Fruit fly (Drosophila melanogaster) whole organism, embryonic: ENCODE results near the gene eIF3d1.

Source experiments
- Adf1 ChIP-seq: fragments of 200-800 bp; sonication (Bioruptor generic); IDR thresholded peaks from 2 replicates; pipeline ENCODE4 v1.3.6; 2022; ENCODE audit warnings: missing biosample characterization, missing genetic modification characterization
- Aef1 ChIP-seq: fragments of 200-800 bp; sonication (Bioruptor generic); IDR thresholded peaks from 3 replicates; pipeline ENCODE4 v1.3.6; 2022; ENCODE audit warnings: missing biosample characterization, missing genetic modification characterization
- CG10543 ChIP-seq: fragments of 200-800 bp; sonication (Bioruptor generic); optimal IDR thresholded peaks from 3 replicates; lab custom pipeline; 2017; ENCODE audit warnings: missing biosample characterization, mild to moderate bottlenecking, missing genetic modification characterization, moderate library complexity
- CG10565 ChIP-seq: fragments of 200-800 bp; sonication (Bioruptor generic); optimal IDR thresholded peaks from 3 replicates; lab custom pipeline; 2016; ENCODE audit warnings: missing biosample characterization, mild to moderate bottlenecking, missing genetic modification characterization
- CG1233 ChIP-seq: fragments of 200-800 bp; sonication (Bioruptor generic); optimal IDR thresholded peaks from 4 replicates; lab custom pipeline; 2018; ENCODE audit warnings: missing biosample characterization, mild to moderate bottlenecking, missing genetic modification characterization
- CG13287 ChIP-seq: fragments of 200-800 bp; sonication (Bioruptor generic); IDR thresholded peaks from 2 replicates; pipeline ENCODE4 v1.3.6; 2022; ENCODE audit warnings: missing biosample characterization, missing genetic modification characterization; ENCODE audit not compliant: partially characterized antibody
- CG14965 ChIP-seq: fragments of 200-800 bp; sonication (Bioruptor generic); optimal IDR thresholded peaks from 2 replicates; lab custom pipeline; 2016; ENCODE audit warnings: missing biosample characterization, missing genetic modification characterization, borderline replicate concordance
- CG15479 ChIP-seq: fragments of 200-800 bp; sonication (Bioruptor generic); optimal IDR thresholded peaks from 3 replicates; lab custom pipeline; 2019; ENCODE audit warnings: missing biosample characterization, mild to moderate bottlenecking, missing genetic modification characterization, moderate library complexity
- CG15514 ChIP-seq: fragments of 200-800 bp; sonication (Bioruptor generic); optimal IDR thresholded peaks from 3 replicates; lab custom pipeline; 2017; ENCODE audit warnings: missing biosample characterization, missing genetic modification characterization, mild to moderate bottlenecking, moderate library complexity, missing genetic modification reagents
- CG17385 ChIP-seq: fragments of 200-800 bp; sonication (Bioruptor generic); optimal IDR thresholded peaks from 3 replicates; lab custom pipeline; 2018; ENCODE audit warnings: missing biosample characterization, mild to moderate bottlenecking, missing genetic modification characterization
- CG2202 ChIP-seq: fragments of 200-800 bp; sonication (Bioruptor generic); optimal IDR thresholded peaks from 2 replicates; lab custom pipeline; 2018; ENCODE audit warnings: missing biosample characterization, mild to moderate bottlenecking, missing genetic modification characterization
- CG32532 ChIP-seq: fragments of 200-800 bp; sonication (Bioruptor generic); IDR thresholded peaks from 2 replicates; pipeline ENCODE4 v1.3.6; 2022; ENCODE audit warnings: missing biosample characterization, missing genetic modification characterization
- CG3281 ChIP-seq: fragments of 200-800 bp; sonication (Bioruptor generic); optimal IDR thresholded peaks from 3 replicates; lab custom pipeline; 2017; ENCODE audit warnings: missing biosample characterization, mild to moderate bottlenecking, missing genetic modification characterization
- CG6272 ChIP-seq: fragments of 200-800 bp; sonication (Bioruptor generic); IDR thresholded peaks from 2 replicates; pipeline ENCODE4 v1.3.6; 2022; ENCODE audit warnings: missing biosample characterization, missing genetic modification characterization
- CG7271 ChIP-seq: fragments of 200-800 bp; sonication (Bioruptor generic); optimal IDR thresholded peaks from 2 replicates; lab custom pipeline; 2018; ENCODE audit warnings: missing biosample characterization, mild to moderate bottlenecking, missing genetic modification characterization, moderate library complexity
- CG8290 ChIP-seq, 3 experiments: fragments of 200-800 bp; sonication (Bioruptor generic); optimal IDR thresholded peaks; 2 replicates each; lab custom pipeline; 2016 to 2019; ENCODE audit warnings: missing biosample characterization in 3 of 3, missing genetic modification characterization in 3 of 3, mild to moderate bottlenecking in 2 of 3, moderate library complexity in 1 of 3
- CG8765 ChIP-seq: fragments of 200-800 bp; sonication (Bioruptor generic); IDR thresholded peaks from 2 replicates; pipeline ENCODE4 v1.3.6; 2022; ENCODE audit warnings: missing biosample characterization, missing genetic modification characterization
- CG9932 ChIP-seq: fragments of 200-800 bp; sonication (Bioruptor generic); IDR thresholded peaks from 2 replicates; pipeline ENCODE4 v1.3.6; 2022; ENCODE audit warnings: missing biosample characterization, missing genetic modification characterization
- Chrac-16 ChIP-seq: fragments of 200-800 bp; sonication (Bioruptor generic); optimal IDR thresholded peaks from 3 replicates; lab custom pipeline; 2016; ENCODE audit warnings: missing biosample characterization, missing genetic modification characterization
- Dbx ChIP-seq: fragments of 200-800 bp; sonication (Bioruptor generic); IDR thresholded peaks from 3 replicates; pipeline ENCODE4 v1.3.6; 2022; ENCODE audit warnings: missing biosample characterization, missing genetic modification characterization
- Drgx ChIP-seq: fragments of 200-800 bp; sonication (Bioruptor generic); IDR thresholded peaks from 2 replicates; pipeline ENCODE4 v1.3.6; 2022; ENCODE audit warnings: missing biosample characterization, missing genetic modification characterization
- E2f2 ChIP-seq: fragments of 200-800 bp; sonication (Bioruptor generic); IDR thresholded peaks from 2 replicates; pipeline ENCODE4 v1.3.6; 2022; ENCODE audit warnings: missing biosample characterization, missing genetic modification characterization
- Hmx ChIP-seq: fragments of 200-800 bp; sonication (Bioruptor generic); optimal IDR thresholded peaks from 2 replicates; lab custom pipeline; 2016; ENCODE audit warnings: missing biosample characterization, missing genetic modification characterization
- Lhr ChIP-seq: fragments of 200-800 bp; sonication (Bioruptor generic); optimal IDR thresholded peaks from 3 replicates; lab custom pipeline; 2017; ENCODE audit warnings: mild to moderate bottlenecking, missing biosample characterization, missing genetic modification reagents, missing genetic modification characterization
- Nf-YA ChIP-seq: fragments of 200-800 bp; sonication (Bioruptor generic); IDR thresholded peaks from 2 replicates; pipeline ENCODE4 v1.3.6; 2022; ENCODE audit warnings: missing biosample characterization, missing genetic modification characterization
- Opbp ChIP-seq: fragments of 200-800 bp; sonication (Bioruptor generic); IDR thresholded peaks from 3 replicates; pipeline ENCODE4 v1.3.6; 2022; ENCODE audit warnings: missing biosample characterization, missing genetic modification characterization; ENCODE audit not compliant: partially characterized antibody
- Optix ChIP-seq: fragments of 200-800 bp; sonication (Bioruptor generic); IDR thresholded peaks from 3 replicates; pipeline ENCODE4 v1.3.6; 2022; ENCODE audit warnings: missing biosample characterization, missing genetic modification characterization
- Spps ChIP-seq: fragments of 200-800 bp; sonication (Bioruptor generic); optimal IDR thresholded peaks from 2 replicates; lab custom pipeline; 2018; ENCODE audit warnings: missing biosample characterization, mild to moderate bottlenecking, missing genetic modification characterization
- Trl ChIP-seq, 3 experiments: fragments of >200 bp in 2 of 3; fragments of 200-800 bp in 1 of 3; sonication (Bioruptor generic) in 1 of 3; optimal IDR thresholded peaks; 2 replicates in 1 of 3; 3 replicates in 2 of 3; lab custom pipeline; 2016 to 2017; ENCODE audit warnings: missing biosample characterization in 1 of 3, missing genetic modification characterization in 1 of 3
- bsh ChIP-seq, 2 experiments: fragments of 200-800 bp; sonication (Bioruptor generic); optimal IDR thresholded peaks; 2 replicates each; lab custom pipeline; 2017 to 2018; ENCODE audit warnings: mild to moderate bottlenecking in 2 of 2, missing biosample characterization in 2 of 2, missing genetic modification characterization in 2 of 2, moderate library complexity in 1 of 2
- cg ChIP-seq: fragments of 200-800 bp; sonication (Bioruptor generic); optimal IDR thresholded peaks from 3 replicates; lab custom pipeline; 2019; ENCODE audit warnings: missing biosample characterization, mild to moderate bottlenecking, missing genetic modification characterization, moderate library complexity
- chinmo ChIP-seq: fragments of 200-800 bp; sonication (Bioruptor generic); IDR thresholded peaks from 4 replicates; pipeline ENCODE4 v1.3.6; 2022; ENCODE audit warnings: missing biosample characterization, missing genetic modification characterization; ENCODE audit not compliant: partially characterized antibody
- dan ChIP-seq: fragments of 200-800 bp; sonication (Bioruptor generic); IDR thresholded peaks from 2 replicates; pipeline ENCODE4 v1.3.6; 2022; ENCODE audit warnings: missing biosample characterization, missing genetic modification characterization
- dm ChIP-seq: fragments of 200-800 bp; sonication (Bioruptor generic); optimal IDR thresholded peaks from 3 replicates; lab custom pipeline; 2016; ENCODE audit warnings: missing biosample characterization, missing genetic modification characterization
- dmrt99B ChIP-seq: fragments of 200-800 bp; sonication (Bioruptor generic); optimal IDR thresholded peaks from 2 replicates; lab custom pipeline; 2018; ENCODE audit warnings: missing biosample characterization, mild to moderate bottlenecking, missing genetic modification characterization, moderate library complexity
- exex ChIP-seq: fragments of 200-800 bp; sonication (Bioruptor generic); optimal IDR thresholded peaks from 4 replicates; lab custom pipeline; 2018; ENCODE audit warnings: missing biosample characterization, mild to moderate bottlenecking, missing genetic modification characterization, moderate library complexity
- lab ChIP-seq: fragments of 200-800 bp; sonication (Bioruptor generic); optimal IDR thresholded peaks from 3 replicates; lab custom pipeline; 2017; ENCODE audit warnings: missing biosample characterization, missing genetic modification characterization, mild to moderate bottlenecking, moderate library complexity, missing genetic modification reagents
- mld ChIP-seq: fragments of 200-800 bp; sonication (Bioruptor generic); IDR thresholded peaks from 3 replicates; pipeline ENCODE4 v1.3.6; 2022; ENCODE audit warnings: missing biosample characterization, missing genetic modification characterization; ENCODE audit not compliant: partially characterized antibody
- nerfin-2 ChIP-seq: fragments of 200-800 bp; sonication (Bioruptor generic); IDR thresholded peaks from 2 replicates; pipeline ENCODE4 v1.3.6; 2022; ENCODE audit warnings: missing biosample characterization, missing genetic modification characterization; ENCODE audit not compliant: partially characterized antibody
- nom ChIP-seq: fragments of 200-800 bp; sonication (Bioruptor generic); optimal IDR thresholded peaks from 2 replicates; lab custom pipeline; 2017; ENCODE audit warnings: missing biosample characterization, missing genetic modification characterization, mild to moderate bottlenecking, moderate library complexity, missing genetic modification reagents
- onecut ChIP-seq: fragments of 200-800 bp; sonication (Bioruptor generic); IDR thresholded peaks from 2 replicates; pipeline ENCODE4 v1.3.6; 2022; ENCODE audit warnings: missing biosample characterization, missing genetic modification characterization
- sens ChIP-seq: fragments of 200-800 bp; sonication (Bioruptor generic); peaks from one replicate; lab custom pipeline; 2016; ENCODE audit warnings: missing biosample characterization, missing genetic modification characterization
- sob ChIP-seq: fragments of 200-800 bp; sonication (Bioruptor generic); IDR thresholded peaks from 2 replicates; pipeline ENCODE4 v1.3.6; 2022; ENCODE audit warnings: missing biosample characterization, missing genetic modification characterization
- trem ChIP-seq: fragments of 200-800 bp; optimal IDR thresholded peaks from 3 replicates; lab custom pipeline; 2019; ENCODE audit warnings: missing biosample characterization, mild to moderate bottlenecking, missing genetic modification characterization, moderate library complexity
- vfl ChIP-seq: fragments of 200-800 bp; sonication (Bioruptor generic); optimal IDR thresholded peaks from 2 replicates; lab custom pipeline; 2016; ENCODE audit warnings: missing biosample characterization, missing genetic modification characterization
- vnd ChIP-seq: fragments of 200-800 bp; sonication (Bioruptor generic); IDR thresholded peaks from 3 replicates; pipeline ENCODE4 v1.3.6; 2022; ENCODE audit warnings: missing biosample characterization, missing genetic modification characterization; ENCODE audit not compliant: partially characterized antibody
- vvl ChIP-seq: fragments of 200-800 bp; sonication (Bioruptor generic); IDR thresholded peaks from 2 replicates; pipeline ENCODE4 v1.3.6; 2022; ENCODE audit warnings: missing biosample characterization, missing genetic modification characterization

The eIF3d1 gene

dm6 chr3R:23727657-23728056, 47.8 kb downstream of the eIF3d1 start:
- TF ChIP-seq vfl (GFP tag; lab: Kevin White, UChicago) (no peak), exex (tag; lab: Kevin White, UChicago) (peak; percentile 96)

DNA sequence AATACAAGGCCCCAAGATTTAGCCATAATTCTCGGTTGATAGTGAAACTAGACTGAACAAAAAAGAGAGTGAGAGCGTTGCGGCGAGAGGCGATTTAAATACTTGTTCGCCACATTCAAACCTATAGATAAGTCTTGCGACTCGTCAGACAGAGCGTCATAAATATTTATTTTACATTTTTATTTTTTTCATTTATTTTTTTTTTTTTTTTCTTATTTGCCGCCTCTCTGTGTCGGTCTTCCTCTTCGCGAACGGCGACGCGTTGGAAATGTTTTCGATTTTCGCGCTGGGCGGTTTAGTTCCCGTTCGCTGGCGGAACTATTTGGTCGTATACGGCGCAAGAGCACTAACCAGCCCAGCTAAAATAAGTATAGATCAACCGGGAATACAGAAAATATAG, 48.2 kb downstream of the eIF3d1 start:
- no peak for TF ChIP-seq Optix (GFP tag; lab: Robert Waterston, UW)
- no peak for TF ChIP-seq CG8765 (GFP tag; lab: Robert Waterston, UW)
- 0 out of 2 replicates have a peak, but pooled peaks have one; percentile 18 for TF ChIP-seq CG32532 (GFP tag; lab: Robert Waterston, UW)
- TF ChIP-seq CG15514 (GFP tag; lab: Kevin White, UChicago), result peak; percentile 28
- TF ChIP-seq Lhr (GFP tag; lab: Kevin White, UChicago), result no peak
- peak; percentile 0 for TF ChIP-seq CG10543
- peak; percentile 51; the same call in 1 of the 2 replicates for TF ChIP-seq Drgx (GFP tag; lab: Robert Waterston, UW)
- TF ChIP-seq bsh (GFP tag; optimal IDR thresholded peaks at IDR 0.05; lab: Kevin White, UChicago), result peak in 1 of 2 experiments; percentile 57
- TF ChIP-seq CG17385, result peak; percentile 45
- TF ChIP-seq nom (GFP tag; lab: Kevin White, UChicago), result peak; percentile 88
- peak in 1 of 2 experiments; percentile 31 for TF ChIP-seq Trl (optimal IDR thresholded peaks at IDR 0.05; lab: Kevin White, UChicago)
- no peak for TF ChIP-seq Trl (GFP tag; optimal IDR thresholded peaks at IDR 0.05; lab: Kevin White, UChicago)
- TF ChIP-seq Opbp (GFP tag; lab: Robert Waterston, UW), result no peak
- TF ChIP-seq vvl (GFP tag; lab: Robert Waterston, UW), result 0 out of 2 replicates have a peak, but pooled peaks have one; percentile 27
- TF ChIP-seq lab (GFP tag; lab: Kevin White, UChicago), result peak; percentile 29
- TF ChIP-seq nerfin-2, result 0 out of 2 replicates have a peak, but pooled peaks have one; percentile 9
- TF ChIP-seq cg (GFP tag; lab: Kevin White, UChicago), result no peak
- TF ChIP-seq CG13287 (GFP tag; lab: Robert Waterston, UW), result peak; percentile 22; the same call in 1 of the 2 replicates
- TF ChIP-seq chinmo (GFP tag; lab: Robert Waterston, UW), result no peak
- no peak for TF ChIP-seq CG8290 (GFP tag; optimal IDR thresholded peaks at IDR 0.05; lab: Kevin White, UChicago)
- TF ChIP-seq CG8290 (tag; optimal IDR thresholded peaks at IDR 0.05; lab: Kevin White, UChicago), result no peak
- TF ChIP-seq sens, result peak; percentile 41
- TF ChIP-seq mld (GFP tag; lab: Robert Waterston, UW), result no peak
- TF ChIP-seq dm, result no peak
- TF ChIP-seq sob (GFP tag; lab: Robert Waterston, UW), result 0 out of 2 replicates have a peak, but pooled peaks have one; percentile 6
- no peak for TF ChIP-seq Spps (tag; lab: Kevin White, UChicago)
- TF ChIP-seq Adf1 (GFP tag; lab: Robert Waterston, UW), result 0 out of 2 replicates have a peak, but pooled peaks have one; percentile 19
- TF ChIP-seq CG7271 (tag; lab: Kevin White, UChicago), result no peak
- TF ChIP-seq onecut, result no peak
- TF ChIP-seq, all 482 proteins: peak for 15

DNA sequence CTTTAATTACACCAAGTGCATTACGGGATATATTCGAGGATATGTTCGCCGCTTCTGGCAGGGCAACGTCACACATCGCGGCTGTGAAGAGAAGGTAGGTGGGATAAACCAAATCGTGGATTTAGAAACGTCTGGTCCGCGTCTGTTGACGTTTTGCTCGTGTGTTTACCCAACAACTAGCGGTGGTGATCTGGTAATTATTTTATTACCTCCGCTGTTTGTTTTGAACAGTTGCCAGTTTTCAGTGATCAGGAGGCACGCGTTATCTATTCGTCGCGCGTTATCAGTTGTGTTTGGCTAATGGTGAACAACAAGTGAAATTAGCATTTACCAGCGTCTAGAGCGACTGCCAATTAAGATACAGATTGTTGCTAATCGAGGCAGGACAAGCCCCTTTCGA, 49.2 kb downstream of the eIF3d1 start:
- TF ChIP-seq CG15479 (GFP tag; lab: Kevin White, UChicago), result no peak
- TF ChIP-seq dmrt99B, result no peak
- no peak for TF ChIP-seq CG6272 (GFP tag; lab: Robert Waterston, UW)
- TF ChIP-seq dan (GFP tag; lab: Robert Waterston, UW), result no peak
- no peak for TF ChIP-seq CG10565 (GFP tag; lab: Kevin White, UChicago)
- no peak for TF ChIP-seq CG14965
- TF ChIP-seq Chrac-16 (GFP tag; lab: Kevin White, UChicago), result no peak
- no peak for TF ChIP-seq Lhr (GFP tag; lab: Kevin White, UChicago)
- no peak for TF ChIP-seq Aef1
- no peak for TF ChIP-seq Hmx (GFP tag; lab: Kevin White, UChicago)
- TF ChIP-seq Nf-YA, result no peak
- TF ChIP-seq trem (tag; lab: Kevin White, UChicago), result no peak
- TF ChIP-seq CG2202 (tag; lab: Kevin White, UChicago), result no peak
- 0 out of 3 replicates have a peak, but pooled peaks have one; percentile 17 for TF ChIP-seq Dbx (GFP tag; lab: Robert Waterston, UW)
- peak; percentile 72 for TF ChIP-seq CG3281 (GFP tag; lab: Kevin White, UChicago)
- TF ChIP-seq CG7271 (tag; lab: Kevin White, UChicago), result no peak
- TF ChIP-seq CG1233 (GFP tag; lab: Kevin White, UChicago), result peak; percentile 68
- TF ChIP-seq CG9932 (GFP tag; lab: Robert Waterston, UW), result no peak
- no peak for TF ChIP-seq vnd (GFP tag; lab: Robert Waterston, UW)
- TF ChIP-seq E2f2 (GFP tag; lab: Robert Waterston, UW), result no peak
